Fruit fly (Drosophila melanogaster) Kc167 (cell line): ENCODE measurements around the gene CG33189.

Experiments used
- Myc ChIP-seq: fragments of >200 bp; optimal IDR thresholded peaks from 2 replicates; lab custom pipeline; 2017; ENCODE audit warnings: missing external identifiers
- h ChIP-seq: fragments of >200 bp; optimal IDR thresholded peaks from 3 replicates; lab custom pipeline; 2018; ENCODE audit warnings: missing external identifiers
- insv ChIP-seq: fragments of >200 bp; optimal IDR thresholded peaks from 3 replicates; lab custom pipeline; 2018; ENCODE audit warnings: missing external identifiers
- psq ChIP-seq: fragments of >200 bp; optimal IDR thresholded peaks from 2 replicates; lab custom pipeline; 2017; ENCODE audit warnings: missing external identifiers
- ttk ChIP-seq: sonication (Bioruptor generic); optimal IDR thresholded peaks from 2 replicates; lab custom pipeline; 2017; ENCODE audit warnings: missing external identifiers

DNA sequence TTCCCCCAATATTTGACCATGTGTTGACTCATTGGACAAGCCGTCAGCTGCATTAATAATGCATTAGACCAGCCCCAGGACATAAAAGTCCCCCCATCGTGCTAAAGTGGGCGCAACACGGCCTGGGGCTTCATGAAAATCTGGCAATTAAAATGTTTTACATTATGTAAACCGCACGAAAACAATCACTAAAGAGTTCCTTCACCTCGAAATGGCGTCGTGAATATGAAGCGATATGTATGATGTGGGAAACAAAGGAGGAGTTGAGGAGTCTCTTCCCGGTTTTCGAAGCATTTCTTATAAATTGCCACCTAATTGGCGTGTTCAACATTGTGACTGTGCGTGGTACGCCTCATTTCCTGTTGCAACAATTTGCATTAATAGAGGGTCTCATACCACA, 37.9 kb downstream of the CG33189 start:
- TF ChIP-seq h (lab: Kevin White, UChicago) (no peak), ttk (lab: Kevin White, UChicago) (no peak), psq (lab: Kevin White, UChicago) (no peak), insv (no peak), Myc (lab: Kevin White, UChicago) (no peak)
